Fruit fly (Drosophila melanogaster) whole organism, embryonic: ENCODE measurements around the gene CG16798.

Source experiments
- Atf6 ChIP-seq: fragments of 200-800 bp; sonication (Bioruptor generic); IDR thresholded peaks from 2 replicates; pipeline ENCODE4 v1.3.6; 2022; ENCODE audit warnings: missing biosample characterization, missing genetic modification characterization
- Awh ChIP-seq: fragments of 200-800 bp; sonication (Bioruptor generic); IDR thresholded peaks from 2 replicates; pipeline ENCODE4, ENCODE4 v1.3.6; 2022; ENCODE audit warnings: missing biosample characterization, missing genetic modification characterization
- B-H1 ChIP-seq: fragments of 200-800 bp; sonication (Bioruptor generic); IDR thresholded peaks from 3 replicates; pipeline ENCODE4 v1.3.6; 2022; ENCODE audit warnings: missing biosample characterization, missing genetic modification characterization
- Bgb ChIP-seq: fragments of 200-800 bp; sonication (Bioruptor generic); IDR thresholded peaks from 2 replicates; pipeline ENCODE4 v1.3.6; 2022; ENCODE audit warnings: missing biosample characterization, missing genetic modification characterization; ENCODE audit not compliant: partially characterized antibody
- CG12299 ChIP-seq: fragments of 200-800 bp; sonication (Bioruptor generic); optimal IDR thresholded peaks from 2 replicates; lab custom pipeline; 2018; ENCODE audit warnings: missing biosample characterization, mild to moderate bottlenecking, missing genetic modification characterization
- CG1233 ChIP-seq: fragments of 200-800 bp; sonication (Bioruptor generic); optimal IDR thresholded peaks from 4 replicates; lab custom pipeline; 2018; ENCODE audit warnings: missing biosample characterization, mild to moderate bottlenecking, missing genetic modification characterization
- CG12769 ChIP-seq: fragments of 200-800 bp; sonication (Bioruptor generic); optimal IDR thresholded peaks from 2 replicates; lab custom pipeline; 2019; ENCODE audit warnings: missing biosample characterization, mild to moderate bottlenecking, missing genetic modification characterization, moderate library complexity
- CG14050 ChIP-seq: fragments of 200-800 bp; sonication (Bioruptor generic); IDR thresholded peaks from 3 replicates; pipeline ENCODE4 v1.3.6; 2022; ENCODE audit warnings: missing biosample characterization, missing genetic modification characterization
- CG1602 ChIP-seq: fragments of 200-800 bp; sonication (Bioruptor generic); optimal IDR thresholded peaks from 3 replicates; lab custom pipeline; 2016; ENCODE audit warnings: missing biosample characterization, missing genetic modification characterization
- CG1603 ChIP-seq: fragments of 200-800 bp; sonication (Bioruptor generic); optimal IDR thresholded peaks from 2 replicates; lab custom pipeline; 2019; ENCODE audit warnings: missing biosample characterization, mild to moderate bottlenecking, missing genetic modification characterization, moderate library complexity
- CG17328 ChIP-seq: fragments of 200-800 bp; sonication (Bioruptor generic); IDR thresholded peaks from 2 replicates; pipeline ENCODE4 v1.3.6; 2022; ENCODE audit warnings: missing biosample characterization, missing genetic modification characterization
- CG18262 ChIP-seq: fragments of 200-800 bp; optimal IDR thresholded peaks from 3 replicates; lab custom pipeline; 2019; ENCODE audit warnings: missing biosample characterization, mild to moderate bottlenecking, missing genetic modification characterization, moderate library complexity
- CG18599 ChIP-seq: fragments of 200-800 bp; sonication (Bioruptor generic); optimal IDR thresholded peaks from 3 replicates; lab custom pipeline; 2017; ENCODE audit warnings: missing biosample characterization, missing genetic modification characterization, mild to moderate bottlenecking, moderate library complexity, missing genetic modification reagents
- CG18619 ChIP-seq: fragments of 200-800 bp; sonication (Bioruptor generic); optimal IDR thresholded peaks from 3 replicates; lab custom pipeline; 2017; ENCODE audit warnings: missing biosample characterization, mild to moderate bottlenecking, missing genetic modification characterization
- CG2199 ChIP-seq: fragments of 200-800 bp; sonication (Bioruptor generic); IDR thresholded peaks from 3 replicates; pipeline ENCODE4 v1.3.6; 2022; ENCODE audit warnings: missing biosample characterization, missing genetic modification characterization
- CG3847 ChIP-seq: fragments of 200-800 bp; sonication (Bioruptor generic); IDR thresholded peaks from 2 replicates; pipeline ENCODE4 v1.3.6; 2022; ENCODE audit warnings: missing biosample characterization, missing genetic modification characterization
- CG7372 ChIP-seq: fragments of 200-800 bp; sonication (Bioruptor generic); IDR thresholded peaks from 2 replicates; pipeline ENCODE4 v1.3.6; 2022; ENCODE audit warnings: missing biosample characterization, missing genetic modification characterization
- CoRest ChIP-seq: fragments of 200-800 bp; sonication (Bioruptor generic); optimal IDR thresholded peaks from 3 replicates; lab custom pipeline; 2018; ENCODE audit warnings: missing biosample characterization, mild to moderate bottlenecking, missing genetic modification characterization, moderate library complexity
- Dbx ChIP-seq: fragments of 200-800 bp; sonication (Bioruptor generic); IDR thresholded peaks from 3 replicates; pipeline ENCODE4 v1.3.6; 2022; ENCODE audit warnings: missing biosample characterization, missing genetic modification characterization
- Dek ChIP-seq: fragments of 200-800 bp; sonication (Bioruptor generic); optimal IDR thresholded peaks from 3 replicates; lab custom pipeline; 2019; ENCODE audit warnings: missing biosample characterization, mild to moderate bottlenecking, missing genetic modification characterization, moderate library complexity
- Dref ChIP-seq: fragments of 200-800 bp; sonication (Bioruptor generic); IDR thresholded peaks from 2 replicates; pipeline ENCODE4 v1.3.6; 2022; ENCODE audit warnings: missing biosample characterization, missing genetic modification characterization
- GATAe ChIP-seq: fragments of 200-800 bp; sonication (Bioruptor generic); conservative IDR thresholded peaks from 2 replicates; pipeline ENCODE4 v1.3.6; 2022; ENCODE audit warnings: missing biosample characterization, missing genetic modification characterization
- HLH3B ChIP-seq: fragments of 200-800 bp; sonication (Bioruptor generic); IDR thresholded peaks from 2 replicates; pipeline ENCODE4 v1.3.6; 2022; ENCODE audit warnings: missing biosample characterization, missing genetic modification characterization
- MTF-1 ChIP-seq: fragments of 200-800 bp; sonication (Bioruptor generic); optimal IDR thresholded peaks from 2 replicates; lab custom pipeline; 2018; ENCODE audit warnings: missing biosample characterization, mild to moderate bottlenecking, missing genetic modification characterization, borderline replicate concordance
- Mrtf ChIP-seq: fragments of 200-800 bp; sonication (Bioruptor generic); IDR thresholded peaks from 3 replicates; pipeline ENCODE4 v1.3.6; 2022; ENCODE audit warnings: missing biosample characterization, missing genetic modification characterization
- Oaz ChIP-seq: fragments of 200-800 bp; sonication (Bioruptor generic); IDR thresholded peaks from 2 replicates; pipeline ENCODE4 v1.3.6; 2022; ENCODE audit warnings: missing biosample characterization, missing genetic modification characterization
- Pdp1 ChIP-seq, 2 experiments: fragments of 200-800 bp; sonication (Bioruptor generic); optimal IDR thresholded peaks; 3 replicates each; lab custom pipeline; 2016; ENCODE audit warnings: missing biosample characterization in 2 of 2, missing genetic modification characterization in 2 of 2, mild to moderate bottlenecking in 1 of 2, moderate library complexity in 1 of 2
- Six4 ChIP-seq: fragments of 200-800 bp; sonication (Bioruptor generic); optimal IDR thresholded peaks from 2 replicates; lab custom pipeline; 2016; ENCODE audit warnings: missing biosample characterization, missing genetic modification characterization
- Xrp1 ChIP-seq: fragments of 200-800 bp; sonication (Bioruptor generic); IDR thresholded peaks from 2 replicates; pipeline ENCODE4 v1.3.6; 2022; ENCODE audit warnings: missing biosample characterization, missing genetic modification characterization
- chinmo ChIP-seq: fragments of 200-800 bp; sonication (Bioruptor generic); IDR thresholded peaks from 4 replicates; pipeline ENCODE4 v1.3.6; 2022; ENCODE audit warnings: missing biosample characterization, missing genetic modification characterization; ENCODE audit not compliant: partially characterized antibody
- chn ChIP-seq: fragments of 200-800 bp; sonication (Bioruptor generic); optimal IDR thresholded peaks from 2 replicates; lab custom pipeline; 2016; ENCODE audit warnings: missing biosample characterization, missing genetic modification characterization
- ci ChIP-seq: fragments of 200-800 bp; sonication (Bioruptor generic); IDR thresholded peaks from 3 replicates; pipeline ENCODE4 v1.3.6; 2022; ENCODE audit warnings: missing biosample characterization, missing genetic modification characterization
- crol ChIP-seq: fragments of 200-800 bp; sonication (Bioruptor generic); IDR thresholded peaks from 2 replicates; pipeline ENCODE4 v1.3.6; 2022; ENCODE audit warnings: missing biosample characterization, missing genetic modification characterization
- dysf ChIP-seq: fragments of 200-800 bp; sonication (Bioruptor generic); IDR thresholded peaks from 3 replicates; pipeline ENCODE4 v1.3.6; 2022; ENCODE audit warnings: missing biosample characterization, missing genetic modification characterization
- en ChIP-seq: fragments of 200-800 bp; sonication (Bioruptor generic); optimal IDR thresholded peaks from 2 replicates; lab custom pipeline; 2016; ENCODE audit warnings: missing biosample characterization, missing genetic modification characterization
- fd64A ChIP-seq: fragments of 200-800 bp; sonication (Bioruptor generic); optimal IDR thresholded peaks from 3 replicates; lab custom pipeline; 2018; ENCODE audit warnings: missing biosample characterization, mild to moderate bottlenecking, missing genetic modification characterization
- ftz-f1 ChIP-seq: fragments of 200-800 bp; sonication (Bioruptor generic); optimal IDR thresholded peaks from 2 replicates; lab custom pipeline; 2016; ENCODE audit warnings: missing biosample characterization, missing genetic modification characterization
- ken ChIP-seq: fragments of 200-800 bp; sonication (Bioruptor generic); IDR thresholded peaks from 3 replicates; pipeline ENCODE4 v1.3.6; 2022; ENCODE audit warnings: missing biosample characterization, missing genetic modification characterization
- lab ChIP-seq: fragments of 200-800 bp; sonication (Bioruptor generic); optimal IDR thresholded peaks from 3 replicates; lab custom pipeline; 2017; ENCODE audit warnings: missing biosample characterization, missing genetic modification characterization, mild to moderate bottlenecking, moderate library complexity, missing genetic modification reagents
- lilli ChIP-seq: fragments of 200-800 bp; sonication (Bioruptor generic); optimal IDR thresholded peaks from 3 replicates; lab custom pipeline; 2016; ENCODE audit warnings: missing biosample characterization, missing genetic modification characterization
- lmd ChIP-seq: fragments of 200-800 bp; sonication (Bioruptor generic); IDR thresholded peaks from 2 replicates; pipeline ENCODE4 v1.3.6; 2022; ENCODE audit warnings: missing biosample characterization, missing genetic modification characterization
- pho ChIP-seq: fragments of 200-800 bp; sonication (Bioruptor generic); optimal IDR thresholded peaks from 2 replicates; lab custom pipeline; 2016; ENCODE audit warnings: missing biosample characterization, missing genetic modification characterization
- phol ChIP-seq: fragments of 200-800 bp; sonication (Bioruptor generic); optimal IDR thresholded peaks from 3 replicates; lab custom pipeline; 2018; ENCODE audit warnings: missing biosample characterization, mild to moderate bottlenecking, missing genetic modification characterization, moderate library complexity
- sima ChIP-seq: fragments of 200-800 bp; sonication (Bioruptor generic); optimal IDR thresholded peaks from 2 replicates; lab custom pipeline; 2016; ENCODE audit warnings: missing biosample characterization, missing genetic modification characterization
- sug ChIP-seq: fragments of 200-800 bp; optimal IDR thresholded peaks from 2 replicates; lab custom pipeline; 2019; ENCODE audit warnings: missing biosample characterization, mild to moderate bottlenecking, missing genetic modification characterization, moderate library complexity
- tgo ChIP-seq: fragments of 200-800 bp; sonication (Bioruptor generic); IDR thresholded peaks from 3 replicates; pipeline ENCODE4 v1.3.6; 2022; ENCODE audit warnings: missing biosample characterization, missing genetic modification characterization
- vvl ChIP-seq: fragments of 200-800 bp; sonication (Bioruptor generic); IDR thresholded peaks from 2 replicates; pipeline ENCODE4 v1.3.6; 2022; ENCODE audit warnings: missing biosample characterization, missing genetic modification characterization
- z ChIP-seq: fragments of 200-800 bp; sonication (Bioruptor generic); IDR thresholded peaks from 3 replicates; pipeline ENCODE4 v1.3.6; 2022; ENCODE audit warnings: missing biosample characterization, missing genetic modification characterization
- zfh2 ChIP-seq: fragments of 200-800 bp; sonication (Bioruptor generic); optimal IDR thresholded peaks from 2 replicates; lab custom pipeline; 2016; ENCODE audit warnings: missing biosample characterization, missing genetic modification characterization

The CG16798 gene

dm6 chr2L:20417597-20418286 is 35.6 kb upstream of the CG16798 start (continued):
- no peak for TF ChIP-seq sima (GFP tag; lab: Kevin White, UChicago)
- peak; percentile 84 for TF ChIP-seq ftz-f1 (GFP tag; lab: Kevin White, UChicago)
- TF ChIP-seq B-H1 (GFP tag; lab: Robert Waterston, UW): peak; percentile 27; the same call in 1 of the 3 replicates
- peak; percentile 35; the same call in 2 of the 4 replicates for TF ChIP-seq chinmo (GFP tag; lab: Robert Waterston, UW)
- TF ChIP-seq CG17328 (GFP tag; lab: Robert Waterston, UW): no peak
- TF ChIP-seq Pdp1 (GFP tag; optimal IDR thresholded peaks at IDR 0.05; lab: Kevin White, UChicago): peak in 1 of 2 experiments; percentile 35
- no peak for TF ChIP-seq CG18262 (tag; lab: Kevin White, UChicago)
- TF ChIP-seq CG1602 (GFP tag; lab: Kevin White, UChicago): no peak
- TF ChIP-seq CG12769 (tag; lab: Kevin White, UChicago): peak; percentile 92
- TF ChIP-seq CG12299: peak; percentile 9
- TF ChIP-seq CG14050 (GFP tag; lab: Robert Waterston, UW): peak; percentile 13; the same call in 1 of the 3 replicates
- peak; percentile 32 for TF ChIP-seq Dek (tag; lab: Kevin White, UChicago)
- TF ChIP-seq chn: no peak
- 0 out of 2 replicates have a peak, but pooled peaks have one; percentile 8 for TF ChIP-seq HLH3B
- TF ChIP-seq Oaz (GFP tag; lab: Robert Waterston, UW): no peak
- peak; percentile 22; the same call in 1 of the 2 replicates for TF ChIP-seq lmd (GFP tag; lab: Robert Waterston, UW)
- TF ChIP-seq CoRest (tag; lab: Kevin White, UChicago): no peak
- no peak for TF ChIP-seq ken (GFP tag; lab: Robert Waterston, UW)
- no peak for TF ChIP-seq Six4 (GFP tag; lab: Kevin White, UChicago)
- TF ChIP-seq CG18619 (GFP tag; lab: Kevin White, UChicago): no peak
- peak; percentile 48 for TF ChIP-seq phol (tag; lab: Kevin White, UChicago)
- TF ChIP-seq lab: peak; percentile 21
- peak; percentile 7 for TF ChIP-seq CG1233 (GFP tag; lab: Kevin White, UChicago)
- no peak for TF ChIP-seq en
- 0 out of 2 replicates have a peak, but pooled peaks have one; percentile 14 for TF ChIP-seq Awh
- TF ChIP-seq ci (GFP tag; lab: Robert Waterston, UW): peak; percentile 52; the same call in 1 of the 3 replicates
- TF ChIP-seq Dbx (GFP tag; lab: Robert Waterston, UW): peak; percentile 42; the same call in 1 of the 3 replicates
- no peak for TF ChIP-seq Bgb (GFP tag; lab: Robert Waterston, UW)
- peak; percentile 32; the same call in 1 of the 3 replicates for TF ChIP-seq Mrtf (GFP tag; lab: Robert Waterston, UW)
- peak; percentile 28 for TF ChIP-seq CG1603
- TF ChIP-seq Dref (GFP tag; lab: Robert Waterston, UW): peak; percentile 30; the same call in 1 of the 2 replicates
- TF ChIP-seq z (GFP tag; lab: Robert Waterston, UW): 0 out of 3 replicates have a peak, but pooled peaks have one; percentile 12
- TF ChIP-seq CG2199 (GFP tag; lab: Robert Waterston, UW): 0 out of 3 replicates have a peak, but pooled peaks have one; percentile 25
- TF ChIP-seq Atf6 (GFP tag; lab: Robert Waterston, UW): peak; percentile 24; the same call in 1 of the 2 replicates
- peak; percentile 86 for TF ChIP-seq sug (tag; lab: Kevin White, UChicago)
- TF ChIP-seq CG7372 (GFP tag; lab: Robert Waterston, UW): no peak
- TF ChIP-seq zfh2 (GFP tag; lab: Kevin White, UChicago): peak; percentile 35
- TF ChIP-seq Xrp1 (GFP tag; lab: Robert Waterston, UW): 0 out of 2 replicates have a peak, but pooled peaks have one; percentile 39
- peak; percentile 30 for TF ChIP-seq CG18599 (GFP tag; lab: Kevin White, UChicago)
- TF ChIP-seq dysf (GFP tag; lab: Robert Waterston, UW): peak; percentile 21; the same call in 1 of the 3 replicates
- no peak for TF ChIP-seq CG3847
- peak; percentile 45 for TF ChIP-seq vvl (GFP tag; lab: Robert Waterston, UW)
- peak; percentile 80 for TF ChIP-seq GATAe (GFP tag; lab: Robert Waterston, UW)
- peak; percentile 26; the same call in 1 of the 3 replicates for TF ChIP-seq tgo (GFP tag; lab: Robert Waterston, UW)
- TF ChIP-seq crol: peak; percentile 87
- no peak for TF ChIP-seq pho
- peak; percentile 43 for TF ChIP-seq lilli (GFP tag; lab: Kevin White, UChicago)
- TF ChIP-seq MTF-1 (GFP tag; lab: Kevin White, UChicago): no peak
- TF ChIP-seq fd64A: no peak
